Worm (Caenorhabditis elegans): ENCODE data around the gene grsp-1.

The grsp-1 gene

DNA sequence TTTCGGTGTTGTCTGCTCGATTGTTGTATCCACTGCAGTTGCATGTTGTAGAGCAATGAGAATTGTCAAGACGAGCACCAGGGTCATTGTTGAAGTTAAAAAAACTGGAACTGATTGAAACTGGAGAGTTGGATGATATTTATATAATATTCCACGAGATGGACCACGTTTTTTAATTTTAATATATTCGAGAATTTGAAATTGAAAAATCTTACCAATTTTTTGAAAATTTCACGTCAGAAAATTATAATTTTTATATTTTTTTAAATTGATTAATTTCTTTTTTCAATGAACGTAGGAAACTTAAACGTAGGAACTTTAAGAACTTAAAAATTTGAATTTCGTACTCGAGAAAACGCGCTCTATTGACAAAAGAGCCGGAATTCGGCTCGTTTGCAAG lies 23.3 kb downstream of the grsp-1 start, which contains the start of gene Y43F8C.5:
Gene Y43F8C.5 (minus strand): TSS at position 101 of the 400 bp plus-strand sequence.
- TF ChIP-seq dmd-4 (tag; optimal IDR thresholded peaks at IDR 0.05), result no peak
- no peak for TF ChIP-seq ceh-82 (tag; optimal IDR thresholded peaks at IDR 0.05)
- no peak for TF ChIP-seq elt-1 (tag; optimal IDR thresholded peaks at IDR 0.05)
- TF ChIP-seq lsy-2 (tag; optimal IDR thresholded peaks at IDR 0.05), result no peak
- TF ChIP-seq nhr-129 (tag; optimal IDR thresholded peaks at IDR 0.05), result no peak
- TF ChIP-seq sem-4 (tag; optimal IDR thresholded peaks at IDR 0.05), result no peak
- no peak for TF ChIP-seq nhr-11 (tag; optimal IDR thresholded peaks at IDR 0.05)
- no peak for TF ChIP-seq egl-27 (tag; optimal IDR thresholded peaks at IDR 0.05)
- no peak for TF ChIP-seq ztf-1 (GFP tag; conservative IDR thresholded peaks at IDR 0.05)
- TF ChIP-seq lin-13 (GFP tag; optimal IDR thresholded peaks at IDR 0.05), result no peak
- TF ChIP-seq crh-2 (tag; optimal IDR thresholded peaks at IDR 0.05), result no peak
- TF ChIP-seq mab-5 (tag; optimal IDR thresholded peaks at IDR 0.05), result no peak
- no peak for TF ChIP-seq mbf-1 (tag; optimal IDR thresholded peaks at IDR 0.05)
- no peak for TF ChIP-seq nhr-25 (tag; optimal IDR thresholded peaks at IDR 0.05)
- no peak for TF ChIP-seq skn-1 (tag; optimal IDR thresholded peaks at IDR 0.05)
- TF ChIP-seq mdl-1 (tag; optimal IDR thresholded peaks at IDR 0.05), result no peak
- no peak for TF ChIP-seq alr-1 (tag; optimal IDR thresholded peaks at IDR 0.05)
- no peak for TF ChIP-seq aly-2 (tag; optimal IDR thresholded peaks at IDR 0.05)
- no peak for TF ChIP-seq nhr-77 (tag; optimal IDR thresholded peaks at IDR 0.05)

DNA sequence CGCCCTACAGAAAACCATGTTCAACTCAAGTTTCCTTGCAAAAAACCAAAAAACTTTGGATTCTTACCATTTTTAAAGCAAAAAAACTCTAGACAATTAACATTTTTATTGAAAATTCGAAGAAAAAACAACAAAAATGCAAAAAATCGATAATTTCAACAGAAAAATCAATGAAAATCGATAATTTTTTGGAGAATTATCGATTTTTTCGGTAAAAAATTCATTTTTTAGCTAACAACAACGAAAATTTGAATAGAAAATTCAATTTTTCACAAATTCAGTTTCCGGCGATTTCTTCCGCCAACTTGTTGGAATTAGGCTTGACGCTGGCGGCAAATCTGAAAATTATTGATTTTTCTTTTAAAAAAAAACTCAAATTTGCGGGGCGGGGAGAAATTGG lies 23.7 kb downstream of the grsp-1 start:
- TF ChIP-seq nhr-23 (tag; optimal IDR thresholded peaks at IDR 0.05), result no peak
- TF ChIP-seq lsy-2 (tag; optimal IDR thresholded peaks at IDR 0.05), result no peak
- no peak for TF ChIP-seq blmp-1 (tag; optimal IDR thresholded peaks at IDR 0.05; ENCODE audit: insufficient read depth)
- no peak for TF ChIP-seq ama-1 (optimal IDR thresholded peaks at IDR 0.05)
- no peak for TF ChIP-seq ztf-1 (GFP tag; conservative IDR thresholded peaks at IDR 0.05)
- TF ChIP-seq snpc-4 (tag; optimal IDR thresholded peaks at IDR 0.05), result no peak
- TF ChIP-seq Y55F3AM.14 (GFP tag; optimal IDR thresholded peaks at IDR 0.05), result no peak

DNA sequence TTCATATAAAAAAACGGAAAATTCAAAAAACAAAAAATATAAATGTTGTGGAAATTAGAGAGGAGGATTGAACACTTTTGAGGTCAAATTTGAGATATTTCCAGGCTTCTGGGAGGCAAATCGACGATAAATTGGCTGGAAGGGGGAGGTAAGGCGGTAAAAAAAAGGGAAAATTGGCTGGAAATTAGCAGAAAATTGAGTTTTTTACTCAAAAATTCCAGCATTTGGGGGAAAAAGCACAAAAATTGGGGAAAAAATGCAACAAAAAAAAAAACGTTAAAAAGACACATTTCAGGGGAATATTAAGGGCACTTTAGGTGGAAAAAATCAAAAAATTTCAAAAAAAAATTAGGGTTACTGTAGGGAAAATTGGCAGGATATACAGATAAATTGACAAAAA lies 24.9 kb downstream of the grsp-1 start:
- TF ChIP-seq gmeb-1 (tag; optimal IDR thresholded peaks at IDR 0.05) (no peak), alr-1 (tag; optimal IDR thresholded peaks at IDR 0.05) (no peak), nhr-23 (tag; optimal IDR thresholded peaks at IDR 0.05) (no peak), unc-39 (tag; optimal IDR thresholded peaks at IDR 0.05) (no peak), nhr-129 (tag; optimal IDR thresholded peaks at IDR 0.05) (no peak), mbf-1 (tag; optimal IDR thresholded peaks at IDR 0.05) (no peak), lin-13 (GFP tag; optimal IDR thresholded peaks at IDR 0.05) (no peak), peb-1 (tag; optimal IDR thresholded peaks at IDR 0.05) (no peak), skn-1 (tag; optimal IDR thresholded peaks at IDR 0.05) (no peak), nhr-237 (tag; optimal IDR thresholded peaks at IDR 0.05) (no peak), nhr-10 (tag; optimal IDR thresholded peaks at IDR 0.05) (no peak), F13H6.1 (tag; optimal IDR thresholded peaks at IDR 0.05) (no peak), unc-55 (GFP tag; optimal IDR thresholded peaks at IDR 0.05) (no peak)

- no peak for TF ChIP-seq lsy-2 (tag; optimal IDR thresholded peaks at IDR 0.05)
- TF ChIP-seq nhr-10 (tag; optimal IDR thresholded peaks at IDR 0.05), result no peak
- TF ChIP-seq ama-1 (optimal IDR thresholded peaks at IDR 0.05), result no peak
- TF ChIP-seq lin-11 (tag; optimal IDR thresholded peaks at IDR 0.05), result no peak
- TF ChIP-seq nhr-6 (tag; optimal IDR thresholded peaks at IDR 0.05), result no peak
- TF ChIP-seq alr-1 (tag; optimal IDR thresholded peaks at IDR 0.05), result no peak
- TF ChIP-seq C34F6.9 (tag; optimal IDR thresholded peaks at IDR 0.05), result no peak
- no peak for TF ChIP-seq elt-1 (tag; optimal IDR thresholded peaks at IDR 0.05)
- TF ChIP-seq ztf-1 (GFP tag; conservative IDR thresholded peaks at IDR 0.05), result no peak
- no peak for TF ChIP-seq ztf-11 (tag; optimal IDR thresholded peaks at IDR 0.05)
- no peak for TF ChIP-seq ztf-4 (tag; optimal IDR thresholded peaks at IDR 0.05)
- TF ChIP-seq sem-4 (tag; optimal IDR thresholded peaks at IDR 0.05), result no peak
- TF ChIP-seq lin-13 (GFP tag; optimal IDR thresholded peaks at IDR 0.05), result no peak
- TF ChIP-seq zag-1 (tag; optimal IDR thresholded peaks at IDR 0.05), result no peak
- no peak for TF ChIP-seq lin-39 (tag; optimal IDR thresholded peaks at IDR 0.05)
- TF ChIP-seq nhr-129 (tag; optimal IDR thresholded peaks at IDR 0.05), result no peak
- no peak for TF ChIP-seq fos-1 (tag; optimal IDR thresholded peaks at IDR 0.05)
- no peak for TF ChIP-seq elt-3 (tag; optimal IDR thresholded peaks at IDR 0.05)
Observed at ce11 chrV:19636194-19636584, 26.9 kb downstream of the grsp-1 start.

All from whole organism, L2 larva.